Worm (Caenorhabditis elegans) whole organism, young adult: Measurements from ENCODE around the gene B0457.6.
A peak's percentile ranks its signal among the peaks of the same experiment; 100 is the strongest.

ENCODE experiments used
- B0035.1 ChIP-seq: sonication (generic microtip); optimal IDR thresholded peaks from 2 replicates; lab custom pipeline; 2016; ENCODE audit warnings: missing genetic modification characterization, mild to moderate bottlenecking, missing compliant biosample characterization, missing genotype, missing genetic modification reagents
- C06A6.2 ChIP-seq: fragments of 200-800 bp; sonication (Bioruptor generic); conservative IDR thresholded peaks from 2 replicates; pipeline ENCODE4 v1.3.6; 2022; ENCODE audit warnings: missing genetic modification characterization, missing compliant biosample characterization
- F33H1.4 ChIP-seq: fragments of 200-800 bp; sonication (Bioruptor generic); IDR thresholded peaks from 2 replicates; pipeline ENCODE4 v1.3.6; 2022; ENCODE audit warnings: missing genetic modification reagents, missing genetic modification characterization, missing compliant biosample characterization
- F57A8.1 ChIP-seq: fragments of 200-800 bp; sonication (Bioruptor generic); optimal IDR thresholded peaks from 2 replicates; lab custom pipeline; 2018; ENCODE audit warnings: mild to moderate bottlenecking, missing genetic modification characterization, moderate library complexity, missing compliant biosample characterization
- T07F8.4 ChIP-seq: sonication (generic microtip); optimal IDR thresholded peaks from 2 replicates; lab custom pipeline; 2016; ENCODE audit warnings: mild to moderate bottlenecking, missing genetic modification characterization, moderate library complexity, missing compliant biosample characterization
- Y53G8AR.9 ChIP-seq: fragments of 200-800 bp; sonication (Bioruptor generic); conservative IDR thresholded peaks from 2 replicates; pipeline ENCODE4 v1.3.6; 2022; ENCODE audit warnings: missing genetic modification reagents, missing genetic modification characterization, missing compliant biosample characterization
- Y79H2A.3 ChIP-seq: fragments of 200-800 bp; sonication (Bioruptor generic); conservative IDR thresholded peaks from 2 replicates; pipeline ENCODE4 v1.3.6; 2022; ENCODE audit warnings: missing genetic modification reagents, missing genetic modification characterization, missing compliant biosample characterization
- Y95B8A.8 ChIP-seq: fragments of 200-800 bp; sonication (Bioruptor generic); IDR thresholded peaks from 2 replicates; pipeline ENCODE4 v1.3.6; 2022; ENCODE audit warnings: missing genetic modification reagents, missing genetic modification characterization, missing compliant biosample characterization
- akir-1 ChIP-seq: fragments of 200-800 bp; sonication (Bioruptor generic); optimal IDR thresholded peaks from 2 replicates; lab custom pipeline; 2018; ENCODE audit warnings: mild to moderate bottlenecking, missing genetic modification characterization, moderate library complexity, missing compliant biosample characterization
- athp-1 ChIP-seq: sonication (generic microtip); optimal IDR thresholded peaks from 2 replicates; lab custom pipeline; 2017; ENCODE audit warnings: mild to moderate bottlenecking, missing genetic modification characterization, missing compliant biosample characterization
- attf-6 ChIP-seq: fragments of 200-800 bp; sonication (Bioruptor generic); IDR thresholded peaks from 2 replicates; pipeline ENCODE4 v1.3.6; 2022; ENCODE audit warnings: missing genetic modification reagents, missing genetic modification characterization, missing compliant biosample characterization
- ccch-3 ChIP-seq: fragments of 200-800 bp; sonication (Bioruptor generic); optimal IDR thresholded peaks from 2 replicates; lab custom pipeline; 2018; ENCODE audit warnings: mild to moderate bottlenecking, missing genetic modification characterization, missing compliant biosample characterization
- chd-7 ChIP-seq: sonication (generic microtip); optimal IDR thresholded peaks from 2 replicates; lab custom pipeline; 2016; ENCODE audit warnings: mild to moderate bottlenecking, missing genetic modification characterization, moderate library complexity, missing compliant biosample characterization
- dox-1 ChIP-seq: fragments of 200-800 bp; sonication (Bioruptor generic); IDR thresholded peaks from 2 replicates; pipeline ENCODE4 v1.3.6; 2022; ENCODE audit warnings: missing genetic modification reagents, missing genetic modification characterization, missing compliant biosample characterization
- egl-18 ChIP-seq: fragments of 200-800 bp; sonication (Bioruptor generic); IDR thresholded peaks from 2 replicates; pipeline ENCODE4 v1.3.6; 2022; ENCODE audit warnings: missing genetic modification reagents, missing genetic modification characterization, missing compliant biosample characterization
- egrh-3 ChIP-seq: fragments of 200-800 bp; sonication (Bioruptor generic); IDR thresholded peaks from 2 replicates; pipeline ENCODE4 v1.3.6; 2022; ENCODE audit warnings: missing genetic modification reagents, missing genetic modification characterization, missing compliant biosample characterization
- fkh-3 ChIP-seq: sonication (generic microtip); optimal IDR thresholded peaks from 2 replicates; lab custom pipeline; 2016; ENCODE audit warnings: mild to moderate bottlenecking, missing genetic modification characterization, missing compliant biosample characterization
- hlh-12 ChIP-seq: sonication (generic microtip); optimal IDR thresholded peaks from 2 replicates; lab custom pipeline; 2016; ENCODE audit warnings: missing genetic modification characterization, missing compliant biosample characterization
- hmg-1.2 ChIP-seq: fragments of 200-800 bp; sonication (Bioruptor generic); IDR thresholded peaks from 2 replicates; pipeline ENCODE4 v1.3.6; 2022; ENCODE audit warnings: missing genetic modification reagents, missing genetic modification characterization, missing compliant biosample characterization
- hsf-1 ChIP-seq: fragments of 200-800 bp; sonication (Bioruptor generic); IDR thresholded peaks from 2 replicates; pipeline ENCODE4 v1.3.6; 2022; ENCODE audit warnings: missing genetic modification reagents, missing genetic modification characterization, missing compliant biosample characterization
- lir-1 ChIP-seq: fragments of 200-800 bp; sonication (Bioruptor generic); conservative IDR thresholded peaks from 2 replicates; pipeline ENCODE4 v1.3.6; 2022; ENCODE audit warnings: missing genetic modification reagents, missing genetic modification characterization, missing compliant biosample characterization
- madf-8 ChIP-seq: fragments of 200-800 bp; sonication (Bioruptor generic); conservative IDR thresholded peaks from 2 replicates; pipeline ENCODE4 v1.3.6; 2022; ENCODE audit warnings: missing genetic modification reagents, missing genetic modification characterization, missing compliant biosample characterization
- nhr-120 ChIP-seq: fragments of 200-800 bp; sonication (Bioruptor generic); IDR thresholded peaks from 2 replicates; pipeline ENCODE4 v1.3.6; 2022; ENCODE audit warnings: missing genetic modification characterization, missing compliant biosample characterization
- nhr-179 ChIP-seq: sonication (generic microtip); optimal IDR thresholded peaks from 2 replicates; lab custom pipeline; 2016; ENCODE audit warnings: mild to moderate bottlenecking, missing genetic modification characterization, missing compliant biosample characterization
- nhr-27 ChIP-seq: fragments of 200-800 bp; sonication (Bioruptor generic); optimal IDR thresholded peaks from 2 replicates; lab custom pipeline; 2018; ENCODE audit warnings: mild to moderate bottlenecking, missing genetic modification characterization, moderate library complexity, missing compliant biosample characterization
- nhr-80 ChIP-seq: sonication (generic microtip); optimal IDR thresholded peaks from 2 replicates; lab custom pipeline; 2016; ENCODE audit warnings: missing genetic modification characterization, missing compliant biosample characterization
- nhr-90 ChIP-seq: sonication (generic microtip); optimal IDR thresholded peaks from 2 replicates; lab custom pipeline; 2016; ENCODE audit warnings: missing genotype, mild to moderate bottlenecking, missing genetic modification characterization, missing compliant biosample characterization
- pha-4 ChIP-seq: fragments of 150-350 bp; sonication (generic microtip); optimal IDR thresholded peaks from 2 replicates; lab custom pipeline; 2014; ENCODE audit warnings: missing biosample characterization, missing genetic modification reagents, missing genetic modification characterization
- repo-1 ChIP-seq: sonication (generic microtip); optimal IDR thresholded peaks from 2 replicates; lab custom pipeline; 2017; ENCODE audit warnings: mild to moderate bottlenecking, missing genetic modification characterization, missing compliant biosample characterization
- sdz-38 ChIP-seq: sonication (generic microtip); optimal IDR thresholded peaks from 2 replicates; lab custom pipeline; 2016; ENCODE audit warnings: missing genotype, missing genetic modification characterization, missing compliant biosample characterization
- snpc-4 ChIP-seq, 5 experiments: fragments of 150-350 bp in 1 of 5; sonication (generic microtip) in 4 of 5; optimal IDR thresholded peaks; 2 replicates each; lab custom pipeline; 2014 to 2018; ENCODE audit warnings: missing genetic modification characterization in 5 of 5, missing biosample characterization in 3 of 5, antibody characterized with exemption in 2 of 5, mild to moderate bottlenecking in 2 of 5, missing compliant biosample characterization in 2 of 5, missing genotype in 2 of 5, moderate library complexity in 2 of 5, missing genetic modification reagents in 1 of 5
- sptf-2 ChIP-seq: fragments of 200-800 bp; sonication (Bioruptor generic); optimal IDR thresholded peaks from 2 replicates; lab custom pipeline; 2018; ENCODE audit warnings: mild to moderate bottlenecking, missing genetic modification characterization, missing compliant biosample characterization
- tbp1 ChIP-seq: fragments of 200-800 bp; sonication (Bioruptor generic); optimal IDR thresholded peaks from 2 replicates; lab custom pipeline; 2018; ENCODE audit warnings: mild to moderate bottlenecking, missing genetic modification characterization, missing compliant biosample characterization
- zfh-2 ChIP-seq: fragments of 200-800 bp; sonication (Bioruptor generic); conservative IDR thresholded peaks from 2 replicates; pipeline ENCODE4 v1.3.6; 2022; ENCODE audit warnings: missing genetic modification reagents, missing genetic modification characterization, missing compliant biosample characterization
- ztf-3 ChIP-seq: fragments of 200-800 bp; sonication (Bioruptor generic); optimal IDR thresholded peaks from 2 replicates; lab custom pipeline; 2018; ENCODE audit warnings: mild to moderate bottlenecking, missing genetic modification characterization, missing compliant biosample characterization

The B0457.6 gene

DNA sequence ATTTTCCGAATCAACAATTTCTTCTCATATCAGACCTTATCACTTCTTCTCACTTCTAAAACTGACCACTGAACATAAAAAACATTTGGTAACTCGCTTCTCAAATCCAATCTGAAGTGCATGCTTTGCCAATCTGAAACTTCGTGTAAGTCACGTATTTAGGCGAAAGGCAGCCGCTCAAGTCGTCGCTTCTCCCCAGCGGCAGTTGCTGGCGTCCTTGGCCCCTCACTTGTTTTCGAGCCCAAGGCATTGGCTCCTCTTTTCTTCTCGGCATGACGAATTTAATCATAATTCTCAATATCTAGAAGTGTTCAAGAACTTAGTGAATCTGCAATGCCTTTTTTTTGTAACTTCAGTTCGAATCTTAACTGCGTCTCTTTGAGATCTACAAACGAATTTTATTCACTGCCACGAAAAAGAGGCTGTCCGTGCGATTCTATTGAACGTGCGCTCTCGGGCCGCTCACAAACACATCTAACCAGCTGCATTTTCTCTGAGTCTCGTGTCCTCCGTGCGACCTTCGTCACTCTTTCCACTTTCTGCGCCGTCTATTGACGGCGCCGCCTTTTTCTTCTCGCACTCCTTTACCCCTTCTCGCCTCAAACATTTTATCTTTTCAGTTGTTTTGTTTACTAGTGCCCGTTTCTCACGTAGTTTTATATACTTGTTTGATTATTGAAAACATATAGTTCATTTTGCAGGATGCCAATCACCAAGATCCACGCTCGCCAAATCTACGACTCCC lies 9.4 kb downstream of the B0457.6 start (continued):
- TF ChIP-seq F33H1.4 (GFP tag; lab: Robert Waterston, UW) (no peak), repo-1 (tag; lab: Kevin White, UChicago) (no peak), F57A8.1 (GFP tag; lab: Kevin White, UChicago) (no peak), snpc-4 (GFP tag; optimal IDR thresholded peaks at IDR 0.05; lab: Kevin White, UChicago) (no peak), snpc-4 (tag; optimal IDR thresholded peaks at IDR 0.05; lab: Kevin White, UChicago) (peak in 1 of 4 experiments; percentile 10), ztf-3 (GFP tag; lab: Kevin White, UChicago) (no peak), chd-7 (tag; lab: Kevin White, UChicago) (no peak), zfh-2 (peak; percentile 51; the same call in 1 of the 2 replicates), pha-4 (tag; lab: Kevin White, UChicago) (no peak), lir-1 (GFP tag; lab: Robert Waterston, UW) (no peak), T07F8.4 (tag; lab: Kevin White, UChicago) (no peak), B0035.1 (tag; lab: Kevin White, UChicago) (no peak), tbp1 (GFP tag; lab: Kevin White, UChicago) (no peak), nhr-80 (tag; lab: Kevin White, UChicago) (peak; percentile 61), akir-1 (GFP tag; lab: Kevin White, UChicago) (no peak), dox-1 (GFP tag; lab: Robert Waterston, UW) (no peak), Y79H2A.3 (no peak), hlh-12 (no peak), attf-6 (GFP tag; lab: Robert Waterston, UW) (no peak), nhr-90 (tag; lab: Kevin White, UChicago) (no peak), C06A6.2 (GFP tag; lab: Robert Waterston, UW) (no peak), egrh-3 (peak; percentile 4; the same call in 1 of the 2 replicates), nhr-27 (tag; lab: Kevin White, UChicago) (no peak), nhr-120 (GFP tag; lab: Robert Waterston, UW) (no peak), athp-1 (tag; lab: Kevin White, UChicago) (no peak), sptf-2 (GFP tag; lab: Kevin White, UChicago) (no peak), madf-8 (GFP tag; lab: Robert Waterston, UW) (no peak), ccch-3 (GFP tag; lab: Kevin White, UChicago) (no peak)
- TF ChIP-seq, all 124 proteins: peak for 10

- TF ChIP-seq sdz-38 = no peak
- 0 out of 2 replicates have a peak, but pooled peaks have one; percentile 7 for TF ChIP-seq hsf-1 (GFP tag; lab: Robert Waterston, UW)
- peak; percentile 54; the same call in 1 of the 2 replicates for TF ChIP-seq zfh-2
- TF ChIP-seq snpc-4 (GFP tag; optimal IDR thresholded peaks at IDR 0.05; lab: Kevin White, UChicago) = no peak
- TF ChIP-seq snpc-4 (tag; optimal IDR thresholded peaks at IDR 0.05; lab: Kevin White, UChicago) = no peak
- TF ChIP-seq fkh-3 (tag; lab: Kevin White, UChicago) = no peak
- 0 out of 2 replicates have a peak, but pooled peaks have one; percentile 6 for TF ChIP-seq egl-18 (GFP tag; lab: Robert Waterston, UW)
- no peak for TF ChIP-seq Y95B8A.8 (GFP tag; lab: Robert Waterston, UW)
- TF ChIP-seq Y53G8AR.9 (GFP tag; lab: Robert Waterston, UW) = 0 out of 2 replicates have a peak, but pooled peaks have one; percentile 3
- TF ChIP-seq hmg-1.2 (GFP tag; lab: Robert Waterston, UW) = no peak
- TF ChIP-seq nhr-179 (tag; lab: Kevin White, UChicago) = no peak
Measured at ce11 chrII:8932392-8932791, 10.2 kb downstream of the B0457.6 start.
